Worm (Caenorhabditis elegans): ENCODE measurements around the gene knl-1.

- TF ChIP-seq ztf-23 (GFP tag; IDR thresholded peaks at IDR 0.05): no peak
- no peak for TF ChIP-seq flt-1 (GFP tag; IDR thresholded peaks at IDR 0.05)
- no peak for TF ChIP-seq T22C8.4 (GFP tag; IDR thresholded peaks at IDR 0.05)
- TF ChIP-seq ref-1 (GFP tag; conservative IDR thresholded peaks at IDR 0.05): no peak
- TF ChIP-seq ztf-29 (GFP tag; IDR thresholded peaks at IDR 0.05): no peak
Observed at ce11 chrIII:8239325-8239724, 11.1 kb upstream of the knl-1 start, which contains the start of gene tsp-1.

Measured in whole organism, midembryonic.